Worm (Caenorhabditis elegans): Measurements from ENCODE around the gene memi-1.

The memi-1 gene

ce11 chrIV:4710459-4710858 is 49.8 kb downstream of the memi-1 start, which contains the start of gene cif-1 (continued):
- TF ChIP-seq T26A5.8 (tag; optimal IDR thresholded peaks at IDR 0.05) (no peak), zfh-2 (GFP tag; conservative IDR thresholded peaks at IDR 0.05) (peak; percentile 77), sea-2 (GFP tag; IDR thresholded peaks at IDR 0.05) (no peak), repo-1 (tag; optimal IDR thresholded peaks at IDR 0.05) (no peak), ceh-79 (tag; optimal IDR thresholded peaks at IDR 0.05) (no peak), B0261.1 (tag; optimal IDR thresholded peaks at IDR 0.05) (no peak), F49E8.2 (tag; optimal IDR thresholded peaks at IDR 0.05; ENCODE audit: insufficient read depth) (no peak), K12H6.12 (tag; optimal IDR thresholded peaks at IDR 0.05) (no peak), ekl-4 (GFP tag; IDR thresholded peaks at IDR 0.05) (peak; percentile 46; the same call in 1 of the 2 replicates), let-526 (GFP tag; IDR thresholded peaks at IDR 0.05) (no peak), ztf-25 (GFP tag; IDR thresholded peaks at IDR 0.05) (no peak), ets-4 (GFP tag; optimal IDR thresholded peaks at IDR 0.05) (no peak), F57A8.1 (GFP tag; optimal IDR thresholded peaks at IDR 0.05) (no peak), snpc-3.4 (tag; optimal IDR thresholded peaks at IDR 0.05) (no peak), snpc-4 (GFP tag; optimal IDR thresholded peaks at IDR 0.05) (no peak), snpc-4 (tag; optimal IDR thresholded peaks at IDR 0.05) (no peak), K11D2.4 (GFP tag; IDR thresholded peaks at IDR 0.05) (no peak), hmg-20 (GFP tag; IDR thresholded peaks at IDR 0.05) (no peak), lsl-1 (GFP tag; optimal IDR thresholded peaks at IDR 0.05) (no peak), hlh-12 (tag; optimal IDR thresholded peaks at IDR 0.05) (no peak), nfya-2 (GFP tag; IDR thresholded peaks at IDR 0.05) (no peak), rpc-1 (optimal IDR thresholded peaks at IDR 0.05) (no peak), rpc-1 (tag; optimal IDR thresholded peaks at IDR 0.05) (no peak), chd-7 (tag; optimal IDR thresholded peaks at IDR 0.05) (peak; percentile 55), mes-4 (tag; optimal IDR thresholded peaks at IDR 0.05) (peak; percentile 18), madf-8 (GFP tag; conservative IDR thresholded peaks at IDR 0.05) (no peak), tbp1 (GFP tag; optimal IDR thresholded peaks at IDR 0.05) (no peak), dox-1 (GFP tag; IDR thresholded peaks at IDR 0.05) (peak; percentile 53; the same call in 1 of the 2 replicates), snpc-1.1 (tag; optimal IDR thresholded peaks at IDR 0.05; ENCODE audit: insufficient read depth) (no peak), nhr-120 (GFP tag; IDR thresholded peaks at IDR 0.05) (no peak), F37B4.10 (GFP tag; IDR thresholded peaks at IDR 0.05) (no peak), atf-7 (tag; optimal IDR thresholded peaks at IDR 0.05) (no peak), madf-6 (GFP tag; IDR thresholded peaks at IDR 0.05) (peak; percentile 53), lir-1 (GFP tag; conservative IDR thresholded peaks at IDR 0.05) (no peak), fkh-3 (tag; optimal IDR thresholded peaks at IDR 0.05) (no peak), rcor-1 (GFP tag; IDR thresholded peaks at IDR 0.05) (no peak), ceh-58 (GFP tag; IDR thresholded peaks at IDR 0.05) (0 out of 2 replicates have a peak, but pooled peaks have one; percentile 36), dpl-1 (GFP tag; optimal IDR thresholded peaks at IDR 0.05) (no peak), madf-10 (tag; optimal IDR thresholded peaks at IDR 0.05) (no peak), tlf-1 (GFP tag; optimal IDR thresholded peaks at IDR 0.05) (no peak), hlh-26 (GFP tag; conservative IDR thresholded peaks at IDR 0.05) (no peak), B0035.1 (tag; optimal IDR thresholded peaks at IDR 0.05) (no peak), F55B11.4 (tag; optimal IDR thresholded peaks at IDR 0.05; ENCODE audit: borderline replicate concordance, insufficient read depth) (no peak), B0336.3 (GFP tag; IDR thresholded peaks at IDR 0.05) (no peak; the same call in 1 of the 2 replicates), F22D6.2 (tag; optimal IDR thresholded peaks at IDR 0.05) (no peak), nhr-90 (tag; optimal IDR thresholded peaks at IDR 0.05) (no peak), xnd-1 (tag; optimal IDR thresholded peaks at IDR 0.05) (peak; percentile 0), nhr-80 (tag; optimal IDR thresholded peaks at IDR 0.05) (no peak), ztf-28 (GFP tag; IDR thresholded peaks at IDR 0.05) (no peak), egrh-3 (GFP tag; IDR thresholded peaks at IDR 0.05) (no peak), ztf-6 (GFP tag; IDR thresholded peaks at IDR 0.05) (no peak)

Data from whole organism, young adult.